Fruit fly (Drosophila melanogaster): ENCODE results near the gene CG15385.

Gene CG15385

dm6 chr2L:2217067-2217684 lies 4.8 kb upstream of the CG15385 start, which contains the start of the genes CG15386, CG42371 and mio (continued):
- TF ChIP-seq Hr39 (optimal IDR thresholded peaks at IDR 0.05) (no peak), yki (optimal IDR thresholded peaks at IDR 0.05) (no peak), CoRest (tag; optimal IDR thresholded peaks at IDR 0.05) (peak; percentile 9), CG14050 (GFP tag; IDR thresholded peaks at IDR 0.05) (no peak), Xbp1 (GFP tag; optimal IDR thresholded peaks at IDR 0.05) (no peak), CG8478 (optimal IDR thresholded peaks at IDR 0.05) (no peak), CG10431 (GFP tag; optimal IDR thresholded peaks at IDR 0.05) (peak; percentile 100), inv (GFP tag; IDR thresholded peaks at IDR 0.05; ENCODE audit: partially characterized antibody) (no peak), Nf-YA (GFP tag; IDR thresholded peaks at IDR 0.05) (no peak), Adf1 (GFP tag; IDR thresholded peaks at IDR 0.05) (no peak), crp (GFP tag; optimal IDR thresholded peaks at IDR 0.05) (peak; percentile 71 to 96), toy (GFP tag; IDR thresholded peaks at IDR 0.05) (no peak), Bgb (GFP tag; IDR thresholded peaks at IDR 0.05; ENCODE audit: partially characterized antibody) (peak; percentile 59), maf-S (GFP tag; optimal IDR thresholded peaks at IDR 0.05) (no peak), CG7357 (GFP tag; IDR thresholded peaks at IDR 0.05) (no peak), so (GFP tag; IDR thresholded peaks at IDR 0.05) (no peak), Med (GFP tag) (peak; percentile 85), Dp (GFP tag; optimal IDR thresholded peaks at IDR 0.05) (peak; percentile 24), en (GFP tag; optimal IDR thresholded peaks at IDR 0.05) (no peak), CG17829 (tag; optimal IDR thresholded peaks at IDR 0.05) (peak; percentile 12), CG2120 (GFP tag; optimal IDR thresholded peaks at IDR 0.05) (peak; percentile 54), CG9609 (GFP tag; optimal IDR thresholded peaks at IDR 0.05) (no peak), Doc2 (GFP tag; IDR thresholded peaks at IDR 0.05) (no peak), CG6254 (GFP tag; optimal IDR thresholded peaks at IDR 0.05) (no peak), CG4617 (GFP tag; optimal IDR thresholded peaks at IDR 0.05; ENCODE audit: borderline replicate concordance) (peak; percentile 73), schlank (tag; optimal IDR thresholded peaks at IDR 0.05) (no peak), CG13624 (GFP tag; optimal IDR thresholded peaks at IDR 0.05) (peak; percentile 82), PHDP (tag; optimal IDR thresholded peaks at IDR 0.05) (no peak), CG11247 (GFP tag; IDR thresholded peaks at IDR 0.05) (no peak), Bdp1 (GFP tag; optimal IDR thresholded peaks at IDR 0.05) (no peak), wek (GFP tag; optimal IDR thresholded peaks at IDR 0.05) (no peak), ci (GFP tag; IDR thresholded peaks at IDR 0.05) (peak; percentile 65), hth (optimal IDR thresholded peaks at IDR 0.05) (no peak), CG3995 (GFP tag; optimal IDR thresholded peaks at IDR 0.05) (peak; percentile 41), ase (GFP tag; IDR thresholded peaks at IDR 0.05) (no peak), CG10366 (GFP tag; IDR thresholded peaks at IDR 0.05) (no peak), zfh1 (GFP tag; IDR thresholded peaks at IDR 0.05) (no peak), CG5180 (GFP tag; optimal IDR thresholded peaks at IDR 0.05) (no peak), CG13296 (GFP tag; optimal IDR thresholded peaks at IDR 0.05) (no peak), Mad (GFP tag; optimal IDR thresholded peaks at IDR 0.05) (no peak), crol (GFP tag; IDR thresholded peaks at IDR 0.05) (no peak), cwo (GFP tag; optimal IDR thresholded peaks at IDR 0.05) (peak; percentile 57), mam (GFP tag; optimal IDR thresholded peaks at IDR 0.05) (no peak), emc (GFP tag; optimal IDR thresholded peaks at IDR 0.05) (no peak), h (optimal IDR thresholded peaks at IDR 0.05) (no peak), peb (GFP tag; IDR thresholded peaks at IDR 0.05) (no peak), btn (GFP tag; optimal IDR thresholded peaks at IDR 0.05) (no peak), zen (tag; optimal IDR thresholded peaks at IDR 0.05) (peak; percentile 44), Ets65A (GFP tag) (no peak), CG5953 (GFP tag; IDR thresholded peaks at IDR 0.05) (no peak), dimm (GFP tag; IDR thresholded peaks at IDR 0.05) (no peak), zfh2 (GFP tag; optimal IDR thresholded peaks at IDR 0.05) (peak; percentile 16), Abd-B (GFP tag; optimal IDR thresholded peaks at IDR 0.05) (no peak)
